Fruit fly (Drosophila melanogaster): ENCODE data around the gene mrt.

The mrt gene

DNA sequence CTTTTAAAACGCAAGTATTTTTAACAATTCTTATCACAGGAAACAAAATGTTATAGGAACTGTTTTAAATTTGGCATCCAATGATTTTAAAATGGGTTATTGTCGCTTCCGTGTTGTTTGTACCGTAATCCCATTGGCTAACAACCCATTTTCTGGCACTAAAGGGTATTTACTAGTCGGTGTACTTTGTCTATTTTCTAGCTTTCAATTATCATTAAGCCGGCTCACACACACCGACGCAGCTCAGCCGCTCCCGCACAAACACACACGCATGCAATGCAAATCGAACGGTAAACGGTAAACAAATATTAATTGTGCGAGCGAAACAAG lies 38.1 kb downstream of the mrt start (continued):
- TF ChIP-seq Pdp1 (GFP tag; optimal IDR thresholded peaks at IDR 0.05) (no peak), Camta (GFP tag; optimal IDR thresholded peaks at IDR 0.05) (no peak), sr (GFP tag; IDR thresholded peaks at IDR 0.05) (no peak), eve (GFP tag; optimal IDR thresholded peaks at IDR 0.05) (no peak), CG10147 (GFP tag; optimal IDR thresholded peaks at IDR 0.05) (no peak), wek (GFP tag; optimal IDR thresholded peaks at IDR 0.05) (no peak), Nf-YA (GFP tag; IDR thresholded peaks at IDR 0.05) (no peak), CG7745 (tag; optimal IDR thresholded peaks at IDR 0.05) (no peak), row (GFP tag; IDR thresholded peaks at IDR 0.05) (peak; percentile 26; the same call in 2 of the 3 replicates), CG11085 (GFP tag; IDR thresholded peaks at IDR 0.05) (no peak), CG15601 (tag; optimal IDR thresholded peaks at IDR 0.05) (peak; percentile 9), ci (GFP tag; IDR thresholded peaks at IDR 0.05) (0 out of 3 replicates have a peak, but pooled peaks have one; percentile 16), klu (GFP tag; IDR thresholded peaks at IDR 0.05) (no peak), Stat92E (GFP tag; optimal IDR thresholded peaks at IDR 0.05) (no peak), Ssrp (tag; optimal IDR thresholded peaks at IDR 0.05) (no peak), CG11696 (GFP tag; IDR thresholded peaks at IDR 0.05) (0 out of 2 replicates have a peak, but pooled peaks have one; percentile 8), CG17328 (GFP tag; IDR thresholded peaks at IDR 0.05) (peak; percentile 42; the same call in 1 of the 2 replicates), caup (GFP tag; optimal IDR thresholded peaks at IDR 0.05; ENCODE audit: severe bottlenecking) (no peak), CG17361 (GFP tag; IDR thresholded peaks at IDR 0.05) (no peak), Asciz (GFP tag; optimal IDR thresholded peaks at IDR 0.05) (no peak), CG9727 (GFP tag; optimal IDR thresholded peaks at IDR 0.05) (no peak), CG9797 (GFP tag; optimal IDR thresholded peaks at IDR 0.05) (no peak), CG17568 (GFP tag; optimal IDR thresholded peaks at IDR 0.05) (no peak), grn (GFP tag; optimal IDR thresholded peaks at IDR 0.05) (no peak), HmgZ (tag; optimal IDR thresholded peaks at IDR 0.05) (no peak), lmd (GFP tag; IDR thresholded peaks at IDR 0.05) (no peak), CG2202 (tag; optimal IDR thresholded peaks at IDR 0.05) (no peak), cas (GFP tag; IDR thresholded peaks at IDR 0.05) (no peak), CG18599 (GFP tag; optimal IDR thresholded peaks at IDR 0.05) (no peak), CG14441 (GFP tag; IDR thresholded peaks at IDR 0.05) (no peak)

- no peak for TF ChIP-seq wor (GFP tag; IDR thresholded peaks at IDR 0.05)
- TF ChIP-seq knrl (GFP tag; IDR thresholded peaks at IDR 0.05; ENCODE audit: partially characterized antibody) = no peak
- no peak for TF ChIP-seq CG2129 (GFP tag; IDR thresholded peaks at IDR 0.05; ENCODE audit: partially characterized antibody)
- no peak for TF ChIP-seq dati (GFP tag; IDR thresholded peaks at IDR 0.05)
- no peak for TF ChIP-seq Hr78 (GFP tag; optimal IDR thresholded peaks at IDR 0.05)
- no peak for TF ChIP-seq Jarid2 (GFP tag; optimal IDR thresholded peaks at IDR 0.05)
- TF ChIP-seq sob (GFP tag; IDR thresholded peaks at IDR 0.05) = no peak
- TF ChIP-seq Sry-δ (GFP tag; optimal IDR thresholded peaks at IDR 0.05) = no peak
- TF ChIP-seq cg (GFP tag; optimal IDR thresholded peaks at IDR 0.05) = no peak
- TF ChIP-seq da (GFP tag; optimal IDR thresholded peaks at IDR 0.05) = no peak
- TF ChIP-seq CG3995 (GFP tag; optimal IDR thresholded peaks at IDR 0.05) = no peak
- no peak for TF ChIP-seq yki (optimal IDR thresholded peaks at IDR 0.05)
- TF ChIP-seq bcd (GFP tag; optimal IDR thresholded peaks at IDR 0.05) = no peak
- TF ChIP-seq CG4360 (GFP tag; IDR thresholded peaks at IDR 0.05) = no peak
- TF ChIP-seq Ets65A (GFP tag) = no peak
- TF ChIP-seq CG31441 (GFP tag; IDR thresholded peaks at IDR 0.05) = no peak
Measured at dm6 chr3R:27240967-27241366, 41.5 kb downstream of the mrt start, which contains the start of gene CG17991. Gene CG17991, plus strand, starts transcription at chr3R:27241267.
